Worm (Caenorhabditis elegans) whole organism, midembryonic: ENCODE measurements around the gene mks-3.

ENCODE experiments used
- T22C8.4 ChIP-seq: fragments of 200-800 bp; sonication (Bioruptor generic); IDR thresholded peaks from 2 replicates; pipeline ENCODE4 v1.3.6; 2022; ENCODE audit warnings: missing genetic modification characterization, missing compliant biosample characterization
- cog-1 ChIP-seq: sonication (generic microtip); optimal IDR thresholded peaks from 2 replicates; lab custom pipeline; 2016; ENCODE audit warnings: missing genetic modification characterization, missing compliant biosample characterization
- flt-1 ChIP-seq: fragments of 200-800 bp; sonication (Bioruptor generic); IDR thresholded peaks from 2 replicates; pipeline ENCODE4 v1.3.6; 2022; ENCODE audit warnings: missing genetic modification characterization, missing compliant biosample characterization
- klf-2 ChIP-seq: fragments of 200-800 bp; sonication (Bioruptor generic); conservative IDR thresholded peaks from 2 replicates; pipeline ENCODE4 v1.3.6; 2022; ENCODE audit warnings: missing genetic modification reagents, missing genetic modification characterization, missing compliant biosample characterization
- ref-1 ChIP-seq: fragments of 200-800 bp; sonication (Bioruptor generic); conservative IDR thresholded peaks from 2 replicates; pipeline ENCODE4 v1.3.6; 2022; ENCODE audit warnings: missing genetic modification reagents, missing genetic modification characterization, missing compliant biosample characterization

- TF ChIP-seq flt-1 (GFP tag; lab: Robert Waterston, UW) = no peak
- no peak for TF ChIP-seq ref-1 (GFP tag; lab: Robert Waterston, UW)
- no peak for TF ChIP-seq cog-1 (tag; lab: Kevin White, UChicago)
- TF ChIP-seq klf-2 = no peak
- no peak for TF ChIP-seq T22C8.4 (GFP tag; lab: Robert Waterston, UW)
These were observed 22.6 kb downstream of the mks-3 start for ce11 chrII:7560844-7561243.
